Worm (Caenorhabditis elegans): ENCODE results near the gene F42A9.17.

DNA sequence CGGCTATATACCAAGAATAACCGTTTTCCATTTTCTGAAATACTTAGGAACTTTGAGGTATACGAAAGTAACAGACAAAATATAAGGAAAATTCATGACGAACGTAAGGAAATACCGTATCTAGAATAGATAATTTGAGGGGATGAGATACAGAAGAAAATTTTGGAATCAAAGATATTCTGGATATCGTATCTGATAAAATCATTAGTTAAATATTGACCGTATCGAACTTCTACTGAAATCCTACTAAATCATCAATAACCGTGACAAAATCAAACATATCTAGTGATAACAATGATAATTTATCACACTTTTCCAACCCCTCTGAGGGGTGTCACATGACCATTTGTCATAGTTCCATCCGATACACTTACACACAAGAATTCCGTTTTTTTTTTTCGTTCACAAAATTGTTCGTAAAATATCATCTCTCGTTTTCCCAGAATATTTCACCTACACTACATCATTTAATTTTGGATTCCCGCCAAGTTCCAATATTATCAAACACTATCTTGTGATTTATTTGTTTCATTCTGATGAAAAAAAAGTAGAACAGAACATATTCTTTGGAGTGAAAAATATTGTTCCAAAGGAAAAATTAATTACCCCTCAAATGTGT lies 10.9 kb downstream of the F42A9.17 start, which contains the start of gene Y59H11AR.4:
- no peak for TF ChIP-seq mdl-1 (tag; optimal IDR thresholded peaks at IDR 0.05)
- TF ChIP-seq nhr-237 (tag; optimal IDR thresholded peaks at IDR 0.05), result no peak
- no peak for TF ChIP-seq ZK546.5 (tag; optimal IDR thresholded peaks at IDR 0.05)

Measured in whole organism, L3 larva.